Fruit fly (Drosophila melanogaster): ENCODE data around the gene CG7857.

dm6 chr3L:15531423-15532325 is 27.0 kb upstream of the CG7857 start, which contains the start of gene CG43248:
- TF ChIP-seq pan (optimal IDR thresholded peaks at IDR 0.05) (no peak), Hr83 (GFP tag; optimal IDR thresholded peaks at IDR 0.05; ENCODE audit: poor library complexity, severe bottlenecking) (no peak), lola (GFP tag; optimal IDR thresholded peaks at IDR 0.05) (no peak), fru (GFP tag; optimal IDR thresholded peaks at IDR 0.05) (no peak), GATAd (GFP tag; optimal IDR thresholded peaks at IDR 0.05) (no peak), Myc (optimal IDR thresholded peaks at IDR 0.05) (no peak)

Data from whole organism, wandering third instar larva.